Fruit fly (Drosophila melanogaster) whole organism, embryonic: ENCODE results near the gene CG7695.
A peak's percentile ranks its signal among the peaks of the same experiment; 100 is the strongest.

Source experiments
- Antp ChIP-seq: fragments of 200-800 bp; sonication (Bioruptor generic); optimal IDR thresholded peaks from 3 replicates; lab custom pipeline; 2016; ENCODE audit warnings: missing biosample characterization, missing genetic modification characterization
- CG10959 ChIP-seq: fragments of 200-800 bp; sonication (Bioruptor generic); IDR thresholded peaks from 2 replicates; pipeline ENCODE4 v1.3.6; 2022; ENCODE audit warnings: missing biosample characterization, missing genetic modification characterization
- CG11696 ChIP-seq: fragments of 200-800 bp; sonication (Bioruptor generic); IDR thresholded peaks from 2 replicates; pipeline ENCODE4 v1.3.6; 2022; ENCODE audit warnings: missing biosample characterization, missing genetic modification characterization
- CG12769 ChIP-seq: fragments of 200-800 bp; sonication (Bioruptor generic); optimal IDR thresholded peaks from 2 replicates; lab custom pipeline; 2019; ENCODE audit warnings: missing biosample characterization, mild to moderate bottlenecking, missing genetic modification characterization, moderate library complexity
- CG13123 ChIP-seq: fragments of 200-800 bp; sonication (Bioruptor generic); optimal IDR thresholded peaks from 2 replicates; lab custom pipeline; 2016; ENCODE audit warnings: missing biosample characterization, missing genetic modification characterization
- CG14050 ChIP-seq: fragments of 200-800 bp; sonication (Bioruptor generic); IDR thresholded peaks from 3 replicates; pipeline ENCODE4 v1.3.6; 2022; ENCODE audit warnings: missing biosample characterization, missing genetic modification characterization
- CG17186 ChIP-seq: fragments of 200-800 bp; sonication (Bioruptor generic); optimal IDR thresholded peaks from 3 replicates; lab custom pipeline; 2017; ENCODE audit warnings: missing biosample characterization, missing genetic modification reagents, missing genetic modification characterization
- CG17361 ChIP-seq: fragments of 200-800 bp; sonication (Bioruptor generic); IDR thresholded peaks from 3 replicates; pipeline ENCODE4 v1.3.6; 2022; ENCODE audit warnings: missing biosample characterization, missing genetic modification characterization
- CG2202 ChIP-seq: fragments of 200-800 bp; sonication (Bioruptor generic); optimal IDR thresholded peaks from 2 replicates; lab custom pipeline; 2018; ENCODE audit warnings: missing biosample characterization, mild to moderate bottlenecking, missing genetic modification characterization
- CG33557 ChIP-seq: fragments of 200-800 bp; sonication (Bioruptor generic); optimal IDR thresholded peaks from 2 replicates; lab custom pipeline; 2019; ENCODE audit warnings: missing biosample characterization, mild to moderate bottlenecking, missing genetic modification characterization, moderate library complexity
- CG4360 ChIP-seq: fragments of 200-800 bp; sonication (Bioruptor generic); IDR thresholded peaks from 2 replicates; pipeline ENCODE4 v1.3.6; 2022; ENCODE audit warnings: missing biosample characterization, missing genetic modification characterization
- CG4404 ChIP-seq: fragments of 200-800 bp; sonication (Bioruptor generic); IDR thresholded peaks from 2 replicates; pipeline ENCODE4 v1.3.6; 2022; ENCODE audit warnings: missing biosample characterization, missing genetic modification characterization
- CG8944 ChIP-seq: fragments of 200-800 bp; sonication (Bioruptor generic); optimal IDR thresholded peaks from 3 replicates; lab custom pipeline; 2016; ENCODE audit warnings: missing biosample characterization, missing genetic modification characterization
- CG9437 ChIP-seq: fragments of 200-800 bp; sonication (Bioruptor generic); optimal IDR thresholded peaks from 2 replicates; lab custom pipeline; 2018; ENCODE audit warnings: missing biosample characterization, mild to moderate bottlenecking, missing genetic modification characterization
- CG9817 ChIP-seq: fragments of 200-800 bp; sonication (Bioruptor generic); optimal IDR thresholded peaks from 2 replicates; lab custom pipeline; 2018; ENCODE audit warnings: missing biosample characterization, mild to moderate bottlenecking, missing genetic modification characterization, moderate library complexity
- CoRest ChIP-seq: fragments of 200-800 bp; sonication (Bioruptor generic); optimal IDR thresholded peaks from 3 replicates; lab custom pipeline; 2018; ENCODE audit warnings: missing biosample characterization, mild to moderate bottlenecking, missing genetic modification characterization, moderate library complexity
- Dbx ChIP-seq: fragments of 200-800 bp; sonication (Bioruptor generic); IDR thresholded peaks from 3 replicates; pipeline ENCODE4 v1.3.6; 2022; ENCODE audit warnings: missing biosample characterization, missing genetic modification characterization
- Elba2 ChIP-seq: fragments of 200-800 bp; sonication (Bioruptor generic); optimal IDR thresholded peaks from 3 replicates; lab custom pipeline; 2016; ENCODE audit warnings: missing biosample characterization, missing genetic modification characterization
- HHEX ChIP-seq: fragments of 200-800 bp; sonication (Bioruptor generic); optimal IDR thresholded peaks from 3 replicates; lab custom pipeline; 2017; ENCODE audit warnings: missing biosample characterization, mild to moderate bottlenecking, missing genetic modification characterization, missing genetic modification reagents
- HmgD ChIP-seq: fragments of 200-800 bp; sonication (Bioruptor generic); optimal IDR thresholded peaks from 3 replicates; lab custom pipeline; 2016; ENCODE audit warnings: missing biosample characterization, missing genetic modification characterization
- Nf-YB ChIP-seq: fragments of 200-800 bp; sonication (Bioruptor generic); optimal IDR thresholded peaks from 3 replicates; lab custom pipeline; 2019; ENCODE audit warnings: missing biosample characterization, mild to moderate bottlenecking, missing genetic modification characterization, moderate library complexity
- Spps ChIP-seq: fragments of 200-800 bp; sonication (Bioruptor generic); optimal IDR thresholded peaks from 2 replicates; lab custom pipeline; 2018; ENCODE audit warnings: missing biosample characterization, mild to moderate bottlenecking, missing genetic modification characterization
- Sry-β ChIP-seq: fragments of 200-800 bp; sonication (Bioruptor generic); optimal IDR thresholded peaks from 2 replicates; lab custom pipeline; 2018; ENCODE audit warnings: missing biosample characterization, mild to moderate bottlenecking, missing genetic modification characterization, moderate library complexity
- TFAM ChIP-seq: fragments of 200-800 bp; sonication (Bioruptor generic); optimal IDR thresholded peaks from 2 replicates; lab custom pipeline; 2017; ENCODE audit warnings: missing biosample characterization, missing genetic modification characterization, inconsistent platforms
- Tbp ChIP-seq: fragments of >200 bp; optimal IDR thresholded peaks from 2 replicates; lab custom pipeline; 2018; ENCODE audit warnings: missing biosample characterization, missing genetic modification characterization
- YL-1 ChIP-seq: fragments of 200-800 bp; sonication (Bioruptor generic); optimal IDR thresholded peaks from 3 replicates; lab custom pipeline; 2017; ENCODE audit warnings: missing biosample characterization, mild to moderate bottlenecking, missing genetic modification characterization
- abd-A ChIP-seq: fragments of 200-800 bp; sonication (Bioruptor generic); optimal IDR thresholded peaks from 3 replicates; lab custom pipeline; 2019; ENCODE audit warnings: missing biosample characterization, mild to moderate bottlenecking, missing genetic modification characterization, moderate library complexity
- amos ChIP-seq: fragments of 200-800 bp; sonication (Bioruptor generic); IDR thresholded peaks from 2 replicates; pipeline ENCODE4 v1.3.6; 2022; ENCODE audit warnings: missing biosample characterization, missing genetic modification characterization; ENCODE audit not compliant: partially characterized antibody
- ara ChIP-seq: fragments of 200-800 bp; sonication (Bioruptor generic); IDR thresholded peaks from 2 replicates; pipeline ENCODE4 v1.3.6; 2022; ENCODE audit warnings: missing biosample characterization, missing genetic modification characterization
- az2 ChIP-seq: fragments of 200-800 bp; sonication (Bioruptor generic); optimal IDR thresholded peaks from 3 replicates; lab custom pipeline; 2016; ENCODE audit warnings: missing biosample characterization, missing genetic modification characterization
- cas ChIP-seq: fragments of 200-800 bp; sonication (Bioruptor generic); IDR thresholded peaks from 2 replicates; pipeline ENCODE4 v1.3.6; 2022; ENCODE audit warnings: missing biosample characterization, missing genetic modification characterization
- cato ChIP-seq: fragments of 200-800 bp; sonication (Bioruptor generic); optimal IDR thresholded peaks from 2 replicates; lab custom pipeline; 2016; ENCODE audit warnings: missing biosample characterization, missing genetic modification characterization, borderline replicate concordance
- caup ChIP-seq: fragments of 200-800 bp; sonication (Bioruptor generic); optimal IDR thresholded peaks from 3 replicates; lab custom pipeline; 2017; ENCODE audit warnings: missing biosample characterization, mild to moderate bottlenecking, missing genetic modification characterization, moderate library complexity; ENCODE audit not compliant: severe bottlenecking
- cwo ChIP-seq: fragments of 200-800 bp; sonication (Bioruptor generic); optimal IDR thresholded peaks from 3 replicates; lab custom pipeline; 2017; ENCODE audit warnings: missing biosample characterization, missing genetic modification characterization, mild to moderate bottlenecking, moderate library complexity, missing genetic modification reagents
- dm ChIP-seq: fragments of 200-800 bp; sonication (Bioruptor generic); optimal IDR thresholded peaks from 3 replicates; lab custom pipeline; 2016; ENCODE audit warnings: missing biosample characterization, missing genetic modification characterization
- dmrt11E ChIP-seq: fragments of 200-800 bp; sonication (Bioruptor generic); optimal IDR thresholded peaks from 3 replicates; lab custom pipeline; 2018; ENCODE audit warnings: missing biosample characterization, mild to moderate bottlenecking, missing genetic modification characterization, moderate library complexity
- dpn ChIP-seq, 2 experiments: fragments of 200-800 bp; sonication (Bioruptor generic); optimal IDR thresholded peaks; 3 replicates each; lab custom pipeline; 2016; ENCODE audit warnings: missing biosample characterization in 2 of 2, missing genetic modification characterization in 2 of 2
- exex ChIP-seq: fragments of 200-800 bp; sonication (Bioruptor generic); optimal IDR thresholded peaks from 4 replicates; lab custom pipeline; 2018; ENCODE audit warnings: missing biosample characterization, mild to moderate bottlenecking, missing genetic modification characterization, moderate library complexity
- h ChIP-seq: fragments of >200 bp; optimal IDR thresholded peaks from 2 replicates; lab custom pipeline; 2017
- klu ChIP-seq: fragments of 200-800 bp; sonication (Bioruptor generic); IDR thresholded peaks from 2 replicates; pipeline ENCODE4 v1.3.6; 2022; ENCODE audit warnings: missing biosample characterization, missing genetic modification characterization
- lmd ChIP-seq: fragments of 200-800 bp; sonication (Bioruptor generic); IDR thresholded peaks from 2 replicates; pipeline ENCODE4 v1.3.6; 2022; ENCODE audit warnings: missing biosample characterization, missing genetic modification characterization
- odd ChIP-seq: fragments of 200-800 bp; sonication (Bioruptor generic); optimal IDR thresholded peaks from 2 replicates; lab custom pipeline; 2017; ENCODE audit warnings: missing biosample characterization, mild to moderate bottlenecking, missing genetic modification characterization
- pzg ChIP-seq: fragments of 200-800 bp; sonication (Bioruptor generic); optimal IDR thresholded peaks from 3 replicates; lab custom pipeline; 2018; ENCODE audit warnings: missing biosample characterization, mild to moderate bottlenecking, missing genetic modification characterization, moderate library complexity
- ranshi ChIP-seq: fragments of 200-800 bp; sonication (Bioruptor generic); IDR thresholded peaks from 2 replicates; pipeline ENCODE4 v1.3.6; 2022; ENCODE audit warnings: missing biosample characterization, missing genetic modification characterization
- rib ChIP-seq: fragments of 200-800 bp; sonication (Bioruptor generic); IDR thresholded peaks from 2 replicates; pipeline ENCODE4 v1.3.6; 2022; ENCODE audit warnings: missing biosample characterization, missing genetic modification characterization
- row ChIP-seq: fragments of 200-800 bp; sonication (Bioruptor generic); IDR thresholded peaks from 3 replicates; pipeline ENCODE4 v1.3.6; 2022; ENCODE audit warnings: missing biosample characterization, missing genetic modification characterization
- sim ChIP-seq: fragments of 200-800 bp; sonication (Bioruptor generic); IDR thresholded peaks from 2 replicates; pipeline ENCODE4 v1.3.6; 2022; ENCODE audit warnings: missing biosample characterization, missing genetic modification characterization
- sima ChIP-seq: fragments of 200-800 bp; sonication (Bioruptor generic); optimal IDR thresholded peaks from 2 replicates; lab custom pipeline; 2016; ENCODE audit warnings: missing biosample characterization, missing genetic modification characterization
- tap ChIP-seq: fragments of 200-800 bp; optimal IDR thresholded peaks from 3 replicates; lab custom pipeline; 2019; ENCODE audit warnings: missing biosample characterization, mild to moderate bottlenecking, missing genetic modification characterization, moderate library complexity
- toy ChIP-seq: fragments of 200-800 bp; sonication (Bioruptor generic); IDR thresholded peaks from 2 replicates; pipeline ENCODE4 v1.3.6; 2022; ENCODE audit warnings: missing biosample characterization, missing genetic modification characterization
- ttk ChIP-seq: fragments of 200-800 bp; sonication (Bioruptor generic); IDR thresholded peaks from 2 replicates; pipeline ENCODE4 v2.1.2; 2022; ENCODE audit warnings: missing biosample characterization, missing genetic modification characterization
- zfh1 ChIP-seq: fragments of 200-800 bp; sonication (Bioruptor generic); IDR thresholded peaks from 3 replicates; pipeline ENCODE4 v1.3.6; 2022; ENCODE audit warnings: missing biosample characterization, missing genetic modification characterization

CG7695 gene

DNA sequence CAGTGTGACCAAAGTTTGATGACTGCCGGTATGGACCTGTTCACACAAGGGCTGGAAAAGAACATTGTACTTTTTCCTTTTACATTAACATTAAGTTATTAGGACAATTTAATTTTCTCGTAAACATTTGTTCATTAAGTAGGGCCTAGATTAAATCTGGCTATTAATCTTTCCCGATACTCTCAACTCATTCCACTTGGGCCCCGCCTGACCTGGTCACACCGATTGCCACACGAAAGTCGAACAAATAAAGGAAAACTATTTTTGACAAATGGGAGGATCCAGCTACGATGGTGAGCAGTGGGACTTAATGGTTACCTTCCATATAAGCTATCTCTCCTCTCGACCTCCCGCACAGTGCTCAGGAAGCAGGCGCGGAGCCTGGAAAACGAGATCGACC is 46.2 kb upstream of the CG7695 start, which contains the start of the genes Cpsf73 and Gos28 (continued):
- TF ChIP-seq dpn (GFP tag; optimal IDR thresholded peaks at IDR 0.05; lab: Kevin White, UChicago) (no peak), Sry-β (GFP tag; lab: Kevin White, UChicago) (no peak), ttk (no peak), exex (no peak), CG33557 (GFP tag; lab: Kevin White, UChicago) (peak; percentile 29), CG17186 (peak; percentile 43), h (no peak), CG8944 (GFP tag; lab: Kevin White, UChicago) (peak; percentile 18), CG11696 (GFP tag; lab: Robert Waterston, UW) (no peak), abd-A (tag; lab: Kevin White, UChicago) (no peak), az2 (GFP tag; lab: Kevin White, UChicago) (no peak), lmd (GFP tag; lab: Robert Waterston, UW) (no peak), Spps (tag; lab: Kevin White, UChicago) (no peak), sim (GFP tag; lab: Robert Waterston, UW) (no peak), ranshi (GFP tag; lab: Robert Waterston, UW) (peak; percentile 41; the same call in 1 of the 2 replicates), CG9437 (GFP tag; lab: Kevin White, UChicago) (no peak), Elba2 (GFP tag; lab: Kevin White, UChicago) (peak; percentile 78), CG2202 (tag; lab: Kevin White, UChicago) (no peak), CG14050 (no peak), ara (GFP tag; lab: Robert Waterston, UW) (0 out of 2 replicates have a peak, but pooled peaks have one; percentile 32), CG13123 (GFP tag; lab: Kevin White, UChicago) (no peak), HmgD (GFP tag; lab: Kevin White, UChicago) (no peak), cwo (GFP tag; lab: Kevin White, UChicago) (no peak), CG10959 (GFP tag; lab: Robert Waterston, UW) (no peak), amos (GFP tag; lab: Robert Waterston, UW) (no peak), odd (GFP tag; lab: Kevin White, UChicago) (no peak), cato (GFP tag; lab: Kevin White, UChicago) (no peak), pzg (GFP tag; lab: Kevin White, UChicago) (peak; percentile 65), CG17361 (GFP tag; lab: Robert Waterston, UW) (peak; percentile 42; the same call in 1 of the 3 replicates), CG4360 (no peak), CG9817 (tag; lab: Kevin White, UChicago) (no peak), rib (no peak), toy (GFP tag; lab: Robert Waterston, UW) (no peak), klu (GFP tag; lab: Robert Waterston, UW) (no peak), row (GFP tag; lab: Robert Waterston, UW) (peak; percentile 86), Antp (GFP tag; lab: Kevin White, UChicago) (no peak), TFAM (no peak), HHEX (no peak), Nf-YB (GFP tag; lab: Kevin White, UChicago) (no peak), sima (GFP tag; lab: Kevin White, UChicago) (no peak), caup (GFP tag; lab: Kevin White, UChicago) (no peak), Tbp (GFP tag; lab: Kevin White, UChicago) (no peak), zfh1 (GFP tag; lab: Robert Waterston, UW) (0 out of 3 replicates have a peak, but pooled peaks have one; percentile 40), tap (tag; lab: Kevin White, UChicago) (no peak), dmrt11E (tag; lab: Kevin White, UChicago) (peak; percentile 3), cas (GFP tag; lab: Robert Waterston, UW) (no peak), CG12769 (peak; percentile 47), CG4404 (GFP tag; lab: Robert Waterston, UW) (no peak), CoRest (tag; lab: Kevin White, UChicago) (peak; percentile 33), dm (GFP tag; lab: Kevin White, UChicago) (peak; percentile 25), YL-1 (GFP tag; lab: Kevin White, UChicago) (peak; percentile 77), Dbx (GFP tag; lab: Robert Waterston, UW) (no peak)
